1 fruit fly cellular context compared by ENCODE assay signal in genomic region chr3L:3791043-3791682, dm6.
TF ChIP-seq lines count a peak whose summit lies in the region.

No protein-coding gene starts in this region.

TF ChIP-seq in whole organism, embryonic, 481 proteins besides CTCF, POLR2A, EP300 and RAD21 (continued from another document):
- TF ChIP-seq Spps (tag; optimal IDR thresholded peaks at IDR 0.05; lab: Kevin White, UChicago) = no peak
- no peak for TF ChIP-seq CG17912 (GFP tag; optimal IDR thresholded peaks at IDR 0.05; lab: Kevin White, UChicago)
- TF ChIP-seq phol (tag; optimal IDR thresholded peaks at IDR 0.05; lab: Kevin White, UChicago) = no peak
- no peak for TF ChIP-seq ase (GFP tag; IDR thresholded peaks at IDR 0.05; lab: Robert Waterston, UW)
- TF ChIP-seq CG8944 (GFP tag; optimal IDR thresholded peaks at IDR 0.05; lab: Kevin White, UChicago) = no peak
- TF ChIP-seq lov (optimal IDR thresholded peaks at IDR 0.05; lab: Kevin White, UChicago) = no peak
- TF ChIP-seq lov (GFP tag; IDR thresholded peaks at IDR 0.05; lab: Robert Waterston, UW) = 0 out of 3 replicates have a peak, but pooled peaks have one; percentile 29
- TF ChIP-seq nom (GFP tag; optimal IDR thresholded peaks at IDR 0.05; lab: Kevin White, UChicago) = no peak
- TF ChIP-seq sd (tag; optimal IDR thresholded peaks at IDR 0.05; lab: Kevin White, UChicago) = no peak
- peak; percentile 49 for TF ChIP-seq CG32532 (GFP tag; IDR thresholded peaks at IDR 0.05; lab: Robert Waterston, UW)
- TF ChIP-seq pb (GFP tag; optimal IDR thresholded peaks at IDR 0.05; lab: Kevin White, UChicago) = no peak
- TF ChIP-seq twi (tag; optimal IDR thresholded peaks at IDR 0.05; lab: Kevin White, UChicago) = no peak
- TF ChIP-seq pros (GFP tag; optimal IDR thresholded peaks at IDR 0.05; lab: Kevin White, UChicago) = no peak
- no peak; the same call in 2 of the 3 replicates for TF ChIP-seq Opbp (GFP tag; IDR thresholded peaks at IDR 0.05; lab: Robert Waterston, UW; ENCODE audit: partially characterized antibody)
- TF ChIP-seq disco-r (GFP tag; optimal IDR thresholded peaks at IDR 0.05; lab: Kevin White, UChicago) = no peak
- no peak for TF ChIP-seq CG8924 (tag; optimal IDR thresholded peaks at IDR 0.05; lab: Kevin White, UChicago)
- TF ChIP-seq CG33213 (GFP tag; optimal IDR thresholded peaks at IDR 0.05; lab: Kevin White, UChicago) = no peak
- no peak for TF ChIP-seq trem (tag; optimal IDR thresholded peaks at IDR 0.05; lab: Kevin White, UChicago)
- no peak for TF ChIP-seq rib (GFP tag; IDR thresholded peaks at IDR 0.05; lab: Robert Waterston, UW)
- no peak for TF ChIP-seq danr (GFP tag; IDR thresholded peaks at IDR 0.05; lab: Robert Waterston, UW)
- no peak for TF ChIP-seq CG18011 (GFP tag; optimal IDR thresholded peaks at IDR 0.05; lab: Kevin White, UChicago)
- no peak for TF ChIP-seq fd96Cb (tag; optimal IDR thresholded peaks at IDR 0.05; lab: Kevin White, UChicago)
- TF ChIP-seq CG30020 (tag; optimal IDR thresholded peaks at IDR 0.05; lab: Kevin White, UChicago) = no peak
- TF ChIP-seq Dbx (GFP tag; IDR thresholded peaks at IDR 0.05; lab: Robert Waterston, UW) = 0 out of 3 replicates have a peak, but pooled peaks have one; percentile 32
- no peak for TF ChIP-seq stc (GFP tag; IDR thresholded peaks at IDR 0.05; lab: Robert Waterston, UW)
- TF ChIP-seq Bdp1 (GFP tag; optimal IDR thresholded peaks at IDR 0.05; lab: Kevin White, UChicago) = no peak
- TF ChIP-seq Nf-YA (GFP tag; IDR thresholded peaks at IDR 0.05; lab: Robert Waterston, UW) = 0 out of 2 replicates have a peak, but pooled peaks have one; percentile 25
- TF ChIP-seq trh (GFP tag; optimal IDR thresholded peaks at IDR 0.05; lab: Kevin White, UChicago) = no peak
- no peak for TF ChIP-seq CG15514 (GFP tag; optimal IDR thresholded peaks at IDR 0.05; lab: Kevin White, UChicago)
- TF ChIP-seq ERR (GFP tag; optimal IDR thresholded peaks at IDR 0.05; lab: Kevin White, UChicago) = no peak
- TF ChIP-seq gem (tag; optimal IDR thresholded peaks at IDR 0.05; lab: Kevin White, UChicago) = peak; percentile 50
- TF ChIP-seq gce (GFP tag; IDR thresholded peaks at IDR 0.05; lab: Robert Waterston, UW) = no peak
- TF ChIP-seq BEAF-32 (GFP tag; optimal IDR thresholded peaks at IDR 0.05; lab: Kevin White, UChicago) = no peak
- TF ChIP-seq CG3065 (GFP tag; optimal IDR thresholded peaks at IDR 0.05; lab: Kevin White, UChicago) = no peak
- TF ChIP-seq CG42726 (GFP tag; IDR thresholded peaks at IDR 0.05; lab: Robert Waterston, UW; ENCODE audit: partially characterized antibody) = no peak
- no peak for TF ChIP-seq CG17612 (GFP tag; IDR thresholded peaks at IDR 0.05; lab: Robert Waterston, UW)
- no peak for TF ChIP-seq Adf1 (GFP tag; IDR thresholded peaks at IDR 0.05; lab: Robert Waterston, UW)
- no peak for TF ChIP-seq wek (GFP tag; optimal IDR thresholded peaks at IDR 0.05; lab: Kevin White, UChicago)
- no peak for TF ChIP-seq HLHmδ (GFP tag; optimal IDR thresholded peaks at IDR 0.05; lab: Kevin White, UChicago)
- TF ChIP-seq CG17186 (GFP tag; optimal IDR thresholded peaks at IDR 0.05; lab: Kevin White, UChicago) = no peak
- TF ChIP-seq CG9817 (tag; optimal IDR thresholded peaks at IDR 0.05; lab: Kevin White, UChicago) = no peak
- TF ChIP-seq pum (GFP tag; optimal IDR thresholded peaks at IDR 0.05; lab: Kevin White, UChicago) = no peak
- no peak for TF ChIP-seq CG14965 (GFP tag; optimal IDR thresholded peaks at IDR 0.05; lab: Kevin White, UChicago; ENCODE audit: borderline replicate concordance)
- TF ChIP-seq CG8765 (GFP tag; IDR thresholded peaks at IDR 0.05; lab: Robert Waterston, UW) = no peak
- TF ChIP-seq tin (GFP tag; optimal IDR thresholded peaks at IDR 0.05; lab: Kevin White, UChicago) = no peak
- no peak for TF ChIP-seq Elba2 (GFP tag; optimal IDR thresholded peaks at IDR 0.05; lab: Kevin White, UChicago)
- 0 out of 2 replicates have a peak, but pooled peaks have one; percentile 22 for TF ChIP-seq dimm (GFP tag; IDR thresholded peaks at IDR 0.05; lab: Robert Waterston, UW)
- no peak for TF ChIP-seq Jarid2 (GFP tag; optimal IDR thresholded peaks at IDR 0.05; lab: Kevin White, UChicago)
- no peak for TF ChIP-seq CG4328 (GFP tag; optimal IDR thresholded peaks at IDR 0.05; lab: Kevin White, UChicago)
- no peak for TF ChIP-seq jumu (GFP tag; optimal IDR thresholded peaks at IDR 0.05; lab: Kevin White, UChicago)
- no peak for TF ChIP-seq cwo (GFP tag; optimal IDR thresholded peaks at IDR 0.05; lab: Kevin White, UChicago)
- TF ChIP-seq CHES-1-like (GFP tag; optimal IDR thresholded peaks at IDR 0.05; lab: Kevin White, UChicago) = no peak
- peak in 1 of 2 experiments; percentile 7 for TF ChIP-seq chif (GFP tag; optimal IDR thresholded peaks at IDR 0.05; lab: Kevin White, UChicago)
- no peak for TF ChIP-seq Hr78 (GFP tag; optimal IDR thresholded peaks at IDR 0.05; lab: Kevin White, UChicago)
- no peak for TF ChIP-seq ems (GFP tag; optimal IDR thresholded peaks at IDR 0.05; lab: Kevin White, UChicago)
- no peak for TF ChIP-seq kni (GFP tag; optimal IDR thresholded peaks at IDR 0.05; lab: Kevin White, UChicago)
- TF ChIP-seq mirr (GFP tag; optimal IDR thresholded peaks at IDR 0.05; lab: Kevin White, UChicago) = no peak
- no peak for TF ChIP-seq gfzf (GFP tag; optimal IDR thresholded peaks at IDR 0.05; lab: Kevin White, UChicago)
- no peak for TF ChIP-seq Sox100B (GFP tag; optimal IDR thresholded peaks at IDR 0.05; lab: Kevin White, UChicago)
- no peak for TF ChIP-seq CG15011 (GFP tag; optimal IDR thresholded peaks at IDR 0.05; lab: Kevin White, UChicago)
- TF ChIP-seq zfh1 (GFP tag; IDR thresholded peaks at IDR 0.05; lab: Robert Waterston, UW) = peak; percentile 54; the same call in 1 of the 3 replicates
- no peak for TF ChIP-seq CG6654 (GFP tag; optimal IDR thresholded peaks at IDR 0.05; lab: Kevin White, UChicago)
- TF ChIP-seq sqz (GFP tag; optimal IDR thresholded peaks at IDR 0.05; lab: Kevin White, UChicago) = no peak
- TF ChIP-seq Hmx (GFP tag; optimal IDR thresholded peaks at IDR 0.05; lab: Kevin White, UChicago) = no peak
- TF ChIP-seq peb (GFP tag; IDR thresholded peaks at IDR 0.05; lab: Robert Waterston, UW) = no peak
- no peak for TF ChIP-seq HHEX (GFP tag; optimal IDR thresholded peaks at IDR 0.05; lab: Kevin White, UChicago)
- no peak for TF ChIP-seq CG7271 (tag; optimal IDR thresholded peaks at IDR 0.05; lab: Kevin White, UChicago)
- TF ChIP-seq CG10462 (GFP tag; optimal IDR thresholded peaks at IDR 0.05; lab: Kevin White, UChicago) = no peak
- no peak for TF ChIP-seq CG14710 (tag; optimal IDR thresholded peaks at IDR 0.05; lab: Kevin White, UChicago)
- no peak for TF ChIP-seq Fer3 (tag; optimal IDR thresholded peaks at IDR 0.05; lab: Kevin White, UChicago)
- no peak for TF ChIP-seq ro (GFP tag; IDR thresholded peaks at IDR 0.05; lab: Robert Waterston, UW)
- TF ChIP-seq CG4424 (GFP tag; optimal IDR thresholded peaks at IDR 0.05; lab: Kevin White, UChicago) = peak; percentile 31
- TF ChIP-seq CG4404 (GFP tag; IDR thresholded peaks at IDR 0.05; lab: Robert Waterston, UW) = peak; percentile 16; the same call in 1 of the 2 replicates
- no peak for TF ChIP-seq CG7357 (GFP tag; IDR thresholded peaks at IDR 0.05; lab: Robert Waterston, UW)
- TF ChIP-seq tup (GFP tag; optimal IDR thresholded peaks at IDR 0.05; lab: Kevin White, UChicago) = no peak
- TF ChIP-seq otp (GFP tag; IDR thresholded peaks at IDR 0.05; lab: Robert Waterston, UW) = no peak
- TF ChIP-seq Ravus (GFP tag; IDR thresholded peaks at IDR 0.05; lab: Robert Waterston, UW) = no peak
- TF ChIP-seq B-H1 (GFP tag; IDR thresholded peaks at IDR 0.05; lab: Robert Waterston, UW) = no peak
- TF ChIP-seq Pdp1 (GFP tag; optimal IDR thresholded peaks at IDR 0.05; lab: Kevin White, UChicago) = no peak
- no peak for TF ChIP-seq D (optimal IDR thresholded peaks at IDR 0.05; lab: Kevin White, UChicago)
- no peak for TF ChIP-seq D (GFP tag; optimal IDR thresholded peaks at IDR 0.05; lab: Kevin White, UChicago)
- TF ChIP-seq H2.0 (GFP tag; IDR thresholded peaks at IDR 0.05; lab: Robert Waterston, UW) = 0 out of 2 replicates have a peak, but pooled peaks have one; percentile 25
- no peak for TF ChIP-seq CG1529 (GFP tag; optimal IDR thresholded peaks at IDR 0.05; lab: Kevin White, UChicago)
- TF ChIP-seq vfl (GFP tag; optimal IDR thresholded peaks at IDR 0.05; lab: Kevin White, UChicago) = no peak
- no peak for TF ChIP-seq cas (GFP tag; IDR thresholded peaks at IDR 0.05; lab: Robert Waterston, UW)
- TF ChIP-seq CG12155 (GFP tag; optimal IDR thresholded peaks at IDR 0.05; lab: Kevin White, UChicago) = no peak
- no peak for TF ChIP-seq jing (GFP tag; optimal IDR thresholded peaks at IDR 0.05; lab: Kevin White, UChicago)
- no peak for TF ChIP-seq CG15073 (GFP tag; optimal IDR thresholded peaks at IDR 0.05; lab: Kevin White, UChicago)
- no peak for TF ChIP-seq BtbVII (GFP tag; optimal IDR thresholded peaks at IDR 0.05; lab: Kevin White, UChicago)
- no peak for TF ChIP-seq cad (GFP tag; optimal IDR thresholded peaks at IDR 0.05; lab: Kevin White, UChicago)
- TF ChIP-seq CG6813 (GFP tag; optimal IDR thresholded peaks at IDR 0.05; lab: Kevin White, UChicago) = no peak
- TF ChIP-seq dpn (GFP tag; optimal IDR thresholded peaks at IDR 0.05; lab: Kevin White, UChicago) = no peak
- no peak for TF ChIP-seq dan (GFP tag; IDR thresholded peaks at IDR 0.05; lab: Robert Waterston, UW)
- no peak for TF ChIP-seq slou (GFP tag; optimal IDR thresholded peaks at IDR 0.05; lab: Kevin White, UChicago)
- no peak for TF ChIP-seq CG43689 (GFP tag; IDR thresholded peaks at IDR 0.05; lab: Robert Waterston, UW)
- no peak for TF ChIP-seq CG12071 (GFP tag; optimal IDR thresholded peaks at IDR 0.05; lab: Kevin White, UChicago)
- no peak for TF ChIP-seq klu (GFP tag; IDR thresholded peaks at IDR 0.05; lab: Robert Waterston, UW)
- TF ChIP-seq CG11247 (GFP tag; IDR thresholded peaks at IDR 0.05; lab: Robert Waterston, UW) = 0 out of 2 replicates have a peak, but pooled peaks have one; percentile 34
- TF ChIP-seq org-1 (GFP tag; optimal IDR thresholded peaks at IDR 0.05; lab: Kevin White, UChicago) = no peak
- no peak for TF ChIP-seq CG7745 (tag; optimal IDR thresholded peaks at IDR 0.05; lab: Kevin White, UChicago)
- TF ChIP-seq fd3F (GFP tag; optimal IDR thresholded peaks at IDR 0.05; lab: Kevin White, UChicago) = no peak
TF ChIP-seq in whole organism, embryonic: peak in this region for 40.
